Worm (Caenorhabditis elegans) whole organism, mixed stage, embryonic: ENCODE measurements around the gene nhr-31.
A peak's percentile ranks its signal among the peaks of the same experiment; 100 is the strongest.

Experiments used
- M03D4.4 ChIP-seq: sonication (generic microtip); optimal IDR thresholded peaks from 2 replicates; lab custom pipeline; 2017; ENCODE audit warnings: mild to moderate bottlenecking, missing genetic modification characterization, missing compliant biosample characterization
- blmp-1 ChIP-seq: fragments of 150-350 bp; optimal IDR thresholded peaks from 2 replicates; lab custom pipeline; 2014; ENCODE audit warnings: missing biosample characterization, missing genetic modification characterization
- ceh-39 ChIP-seq: fragments of 150-350 bp; optimal IDR thresholded peaks from 2 replicates; lab custom pipeline; 2014; ENCODE audit warnings: missing biosample characterization, missing genetic modification characterization
- ceh-43 ChIP-seq: fragments of 200-800 bp; sonication (Bioruptor generic); optimal IDR thresholded peaks from 2 replicates; lab custom pipeline; 2018; ENCODE audit warnings: mild to moderate bottlenecking, missing genetic modification characterization, moderate library complexity, missing compliant biosample characterization
- ceh-83 ChIP-seq: fragments of 200-800 bp; sonication (Bioruptor generic); optimal IDR thresholded peaks from 2 replicates; lab custom pipeline; 2018; ENCODE audit warnings: mild to moderate bottlenecking, missing genetic modification characterization, missing compliant biosample characterization
- ces-1 ChIP-seq: fragments of 150-350 bp; optimal IDR thresholded peaks from 2 replicates; lab custom pipeline; 2014; ENCODE audit warnings: missing biosample characterization, missing genetic modification reagents, missing genetic modification characterization
- cnd-1 ChIP-seq: fragments of 200-800 bp; sonication (Bioruptor generic); optimal IDR thresholded peaks from 2 replicates; lab custom pipeline; 2018; ENCODE audit warnings: mild to moderate bottlenecking, missing genetic modification characterization, missing compliant biosample characterization
- drap-1 ChIP-seq: fragments of 200-800 bp; sonication (Bioruptor generic); optimal IDR thresholded peaks from 3 replicates; lab custom pipeline; 2018; ENCODE audit warnings: mild to moderate bottlenecking, missing genetic modification characterization, missing compliant biosample characterization
- elt-1 ChIP-seq: sonication (generic microtip); optimal IDR thresholded peaks from 2 replicates; lab custom pipeline; 2017; ENCODE audit warnings: missing genetic modification characterization, mild to moderate bottlenecking, missing compliant biosample characterization, antibody characterized with exemption, moderate library complexity, borderline replicate concordance; ENCODE audit not compliant: insufficient read depth
- elt-3 ChIP-seq: fragments of 150-350 bp; optimal IDR thresholded peaks from 2 replicates; lab custom pipeline; 2014; ENCODE audit warnings: missing biosample characterization, missing genetic modification characterization
- flh-1 ChIP-seq: fragments of 200-800 bp; sonication (Bioruptor generic); optimal IDR thresholded peaks from 2 replicates; lab custom pipeline; 2018; ENCODE audit warnings: mild to moderate bottlenecking, missing genetic modification characterization, moderate library complexity, missing compliant biosample characterization
- hlh-1 ChIP-seq: fragments of 150-350 bp; optimal IDR thresholded peaks from 2 replicates; lab custom pipeline; 2014; ENCODE audit warnings: missing biosample characterization, missing genetic modification reagents, missing genetic modification characterization
- lin-13 ChIP-seq: fragments of 150-350 bp; optimal IDR thresholded peaks from 2 replicates; lab custom pipeline; 2014; ENCODE audit warnings: missing biosample characterization, missing genetic modification characterization
- lin-32 ChIP-seq: fragments of 200-800 bp; sonication (Bioruptor generic); optimal IDR thresholded peaks from 2 replicates; lab custom pipeline; 2018; ENCODE audit warnings: mild to moderate bottlenecking, missing genetic modification characterization, missing compliant biosample characterization
- lsy-2 ChIP-seq: fragments of 150-350 bp; optimal IDR thresholded peaks from 2 replicates; lab custom pipeline; 2014; ENCODE audit warnings: missing biosample characterization, missing genetic modification characterization
- mab-5 ChIP-seq: fragments of 150-350 bp; optimal IDR thresholded peaks from 2 replicates; lab custom pipeline; 2014; ENCODE audit warnings: missing biosample characterization, missing genetic modification characterization
- mep-1 ChIP-seq: fragments of 150-350 bp; optimal IDR thresholded peaks from 2 replicates; lab custom pipeline; 2017; ENCODE audit warnings: missing biosample characterization, missing genetic modification reagents, missing genetic modification characterization, inconsistent platforms
- mls-2 ChIP-seq: sonication (generic microtip); optimal IDR thresholded peaks from 2 replicates; lab custom pipeline; 2016; ENCODE audit warnings: mild to moderate bottlenecking, missing genetic modification characterization, moderate library complexity, missing compliant biosample characterization
- nhr-12 ChIP-seq: fragments of 150-350 bp; optimal IDR thresholded peaks from 2 replicates; lab custom pipeline; 2014; ENCODE audit warnings: missing biosample characterization, missing genetic modification characterization
- nhr-2 ChIP-seq: fragments of 150-350 bp; optimal IDR thresholded peaks from 2 replicates; lab custom pipeline; 2014; ENCODE audit warnings: missing biosample characterization, missing genetic modification characterization
- nhr-237 ChIP-seq: fragments of 150-350 bp; optimal IDR thresholded peaks from 2 replicates; lab custom pipeline; 2014; ENCODE audit warnings: missing biosample characterization, missing genetic modification characterization
- nhr-28 ChIP-seq: fragments of 150-350 bp; optimal IDR thresholded peaks from 2 replicates; lab custom pipeline; 2014; ENCODE audit warnings: missing biosample characterization, missing genetic modification characterization
- nhr-76 ChIP-seq: sonication (generic microtip); optimal IDR thresholded peaks from 2 replicates; lab custom pipeline; 2017; ENCODE audit warnings: missing biosample characterization, missing genetic modification characterization
- pha-4 ChIP-seq: fragments of 150-350 bp; optimal IDR thresholded peaks from 2 replicates; lab custom pipeline; 2018; ENCODE audit warnings: missing biosample characterization, missing genetic modification reagents, missing genetic modification characterization
- sem-2 ChIP-seq: fragments of 200-800 bp; sonication (Bioruptor generic); optimal IDR thresholded peaks from 2 replicates; lab custom pipeline; 2018; ENCODE audit warnings: mild to moderate bottlenecking, missing genetic modification characterization, missing compliant biosample characterization
- tbx-8 ChIP-seq: fragments of 200-800 bp; sonication (Bioruptor generic); optimal IDR thresholded peaks from 2 replicates; lab custom pipeline; 2018; ENCODE audit warnings: mild to moderate bottlenecking, missing genetic modification characterization, moderate library complexity, missing compliant biosample characterization
- unc-120 ChIP-seq: sonication (generic microtip); optimal IDR thresholded peaks from 2 replicates; lab custom pipeline; 2017; ENCODE audit warnings: missing genetic modification characterization, missing compliant biosample characterization; ENCODE audit not compliant: poor library complexity, severe bottlenecking
- unc-39 ChIP-seq: fragments of 150-350 bp; optimal IDR thresholded peaks from 2 replicates; lab custom pipeline; 2014; ENCODE audit warnings: missing biosample characterization, missing genetic modification characterization
- unc-62 ChIP-seq: fragments of 150-350 bp; optimal IDR thresholded peaks from 2 replicates; lab custom pipeline; 2014; ENCODE audit warnings: missing biosample characterization, missing genetic modification reagents, missing genetic modification characterization
- zip-8 ChIP-seq: fragments of 150-350 bp; optimal IDR thresholded peaks from 2 replicates; lab custom pipeline; 2014; ENCODE audit warnings: missing biosample characterization, missing genetic modification characterization
- ztf-11 ChIP-seq: fragments of 150-350 bp; optimal IDR thresholded peaks from 2 replicates; lab custom pipeline; 2014; ENCODE audit warnings: missing biosample characterization, missing genetic modification characterization

The nhr-31 gene

ce11 chrIV:8062359-8062758 is 33.0 kb upstream of the nhr-31 start, which contains the start of gene sax-7:
sax-7 (plus strand) TSS chrIV:8062659.
- TF ChIP-seq lsy-2 (tag; lab: Kevin White, UChicago) (no peak), nhr-2 (tag; lab: Kevin White, UChicago) (no peak), sem-2 (GFP tag; lab: Kevin White, UChicago) (no peak), ceh-39 (tag; lab: Kevin White, UChicago) (no peak), mls-2 (no peak), nhr-12 (tag; lab: Kevin White, UChicago) (no peak), M03D4.4 (tag; lab: Kevin White, UChicago) (no peak), tbx-8 (GFP tag; lab: Kevin White, UChicago) (no peak), mep-1 (no peak), cnd-1 (tag; lab: Kevin White, UChicago) (no peak), elt-1 (tag; lab: Kevin White, UChicago) (no peak), nhr-237 (tag; lab: Kevin White, UChicago) (no peak), unc-62 (GFP tag; lab: Kevin White, UChicago) (no peak), nhr-28 (tag; lab: Kevin White, UChicago) (no peak), pha-4 (no peak), elt-3 (tag; lab: Kevin White, UChicago) (no peak), ces-1 (GFP tag; lab: Kevin White, UChicago) (no peak), zip-8 (tag; lab: Kevin White, UChicago) (no peak), unc-120 (tag; lab: Kevin White, UChicago) (no peak), unc-39 (no peak)
- TF ChIP-seq, all 35 proteins: peak for 0

- TF ChIP-seq lin-13 (tag; lab: Kevin White, UChicago) (no peak), drap-1 (GFP tag; lab: Kevin White, UChicago) (no peak), lsy-2 (tag; lab: Kevin White, UChicago) (no peak), elt-3 (tag; lab: Kevin White, UChicago) (no peak), ztf-11 (tag; lab: Kevin White, UChicago) (no peak), zip-8 (tag; lab: Kevin White, UChicago) (no peak)
Measured at ce11 chrIV:8061267-8061666, 32.0 kb upstream of the nhr-31 start.

ce11 chrIV:8053955-8054354 is 24.6 kb upstream of the nhr-31 start:
- peak; percentile 74 for TF ChIP-seq ces-1 (GFP tag; lab: Kevin White, UChicago)
- no peak for TF ChIP-seq lsy-2 (tag; lab: Kevin White, UChicago)
- no peak for TF ChIP-seq mep-1
- TF ChIP-seq unc-62 (GFP tag; lab: Kevin White, UChicago) = no peak

ce11 chrIV:8052694-8053093 is 23.4 kb upstream of the nhr-31 start:
- TF ChIP-seq nhr-28 (tag; lab: Kevin White, UChicago) (no peak), ces-1 (GFP tag; lab: Kevin White, UChicago) (peak; percentile 82), sem-2 (GFP tag; lab: Kevin White, UChicago) (no peak), ceh-43 (GFP tag; lab: Kevin White, UChicago) (no peak), blmp-1 (no peak), mls-2 (no peak), lin-13 (tag; lab: Kevin White, UChicago) (no peak), flh-1 (GFP tag; lab: Kevin White, UChicago) (no peak)

- TF ChIP-seq pha-4 (no peak), ceh-43 (GFP tag; lab: Kevin White, UChicago) (no peak)
Measured at ce11 chrIV:8048083-8048482, 18.8 kb upstream of the nhr-31 start.

- TF ChIP-seq tbx-8 (GFP tag; lab: Kevin White, UChicago) (no peak), nhr-2 (tag; lab: Kevin White, UChicago) (no peak), blmp-1 (no peak), cnd-1 (tag; lab: Kevin White, UChicago) (no peak), mls-2 (no peak), zip-8 (tag; lab: Kevin White, UChicago) (no peak), lsy-2 (tag; lab: Kevin White, UChicago) (no peak), unc-120 (tag; lab: Kevin White, UChicago) (no peak), nhr-28 (tag; lab: Kevin White, UChicago) (no peak)
Measured at ce11 chrIV:8044574-8044973, 15.3 kb upstream of the nhr-31 start, which contains the start of gene nhr-258. nhr-258 (plus strand) TSS chrIV:8044938.

- no peak for TF ChIP-seq lin-13 (tag; lab: Kevin White, UChicago)
- TF ChIP-seq unc-120 (tag; lab: Kevin White, UChicago) = no peak
- TF ChIP-seq blmp-1 = no peak
- no peak for TF ChIP-seq lin-32 (GFP tag; lab: Kevin White, UChicago)
- no peak for TF ChIP-seq mep-1
- TF ChIP-seq ceh-83 (GFP tag; lab: Kevin White, UChicago) = no peak
- TF ChIP-seq elt-1 (tag; lab: Kevin White, UChicago) = no peak
- TF ChIP-seq mls-2 = no peak
- no peak for TF ChIP-seq unc-39
- no peak for TF ChIP-seq hlh-1 (tag; lab: Kevin White, UChicago)
- no peak for TF ChIP-seq mab-5 (tag; lab: Kevin White, UChicago)
- TF ChIP-seq nhr-12 (tag; lab: Kevin White, UChicago) = no peak
- TF ChIP-seq nhr-76 (tag; lab: Kevin White, UChicago) = no peak
- TF ChIP-seq ces-1 (GFP tag; lab: Kevin White, UChicago) = no peak
- no peak for TF ChIP-seq lsy-2 (tag; lab: Kevin White, UChicago)
- no peak for TF ChIP-seq pha-4
- no peak for TF ChIP-seq drap-1 (GFP tag; lab: Kevin White, UChicago)
- no peak for TF ChIP-seq unc-62 (GFP tag; lab: Kevin White, UChicago)
- TF ChIP-seq zip-8 (tag; lab: Kevin White, UChicago) = no peak
Measured at ce11 chrIV:8043722-8044121, 14.4 kb upstream of the nhr-31 start.
